Worm (Caenorhabditis elegans): Measurements from ENCODE around the gene H34I24.2.

DNA sequence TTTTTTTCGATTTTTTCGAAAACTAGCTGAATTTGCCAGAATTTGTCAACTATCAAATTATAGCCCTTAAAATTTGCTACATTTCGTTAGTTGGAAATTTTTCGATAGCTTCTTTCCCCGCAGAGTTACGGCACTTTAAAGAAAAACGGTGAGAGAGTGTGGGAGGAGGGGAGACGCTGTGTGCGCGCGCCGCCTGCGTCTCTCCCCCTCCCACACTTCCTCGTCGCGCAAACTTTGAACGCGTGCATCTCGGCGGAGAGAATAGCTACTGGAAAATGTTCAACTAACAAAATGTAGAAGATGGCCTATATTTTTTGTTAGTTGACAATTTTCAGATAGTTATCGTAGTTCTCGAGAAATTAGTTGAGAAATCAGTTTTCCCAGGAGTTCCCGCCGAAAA, 24.8 kb downstream of the H34I24.2 start:
- TF ChIP-seq snpc-4 (tag; optimal IDR thresholded peaks at IDR 0.05), result no peak
- TF ChIP-seq skn-1 (tag; optimal IDR thresholded peaks at IDR 0.05), result no peak
- no peak for TF ChIP-seq nhr-11 (tag; optimal IDR thresholded peaks at IDR 0.05)
- no peak for TF ChIP-seq mdl-1 (tag; optimal IDR thresholded peaks at IDR 0.05)

Data from whole organism, L2 larva.